Fruit fly (Drosophila melanogaster): ENCODE results near the gene CG43394.

The CG43394 gene

DNA sequence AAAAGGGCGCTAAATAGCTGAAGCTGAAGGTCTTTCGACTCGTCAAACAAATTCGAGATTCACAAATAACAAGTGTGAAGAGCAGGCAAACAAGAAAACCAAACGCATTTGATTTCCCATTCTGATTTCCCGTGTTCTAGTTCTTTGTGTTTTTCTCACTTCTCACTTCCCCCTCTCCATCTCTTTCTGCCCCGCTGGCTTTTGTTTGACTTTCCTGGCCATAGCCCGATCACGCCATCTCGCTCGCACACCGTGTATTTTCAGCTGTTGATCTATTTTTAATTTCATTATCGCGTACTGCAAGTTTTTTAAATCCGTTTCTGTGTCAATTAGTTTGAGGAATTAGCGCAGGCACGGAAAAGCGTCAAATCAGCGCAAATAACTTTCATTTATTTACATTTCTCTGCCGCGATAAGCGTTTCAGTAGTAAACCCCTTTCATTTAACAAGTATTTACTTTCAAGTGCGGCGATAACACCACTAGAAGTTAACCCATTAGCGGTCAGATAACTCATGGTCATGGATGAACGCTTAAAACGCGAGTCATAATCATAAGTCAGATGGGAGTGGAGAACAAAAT lies 18.1 kb downstream of the CG43394 start (continued):
- TF ChIP-seq Usf (GFP tag; optimal IDR thresholded peaks at IDR 0.05) (no peak), fd102C (GFP tag; optimal IDR thresholded peaks at IDR 0.05) (no peak), Bgb (GFP tag; IDR thresholded peaks at IDR 0.05; ENCODE audit: partially characterized antibody) (no peak), CTCF (GFP tag; optimal IDR thresholded peaks at IDR 0.05) (no peak), CG3726 (GFP tag; IDR thresholded peaks at IDR 0.05) (no peak), sens-2 (GFP tag; IDR thresholded peaks at IDR 0.05) (0 out of 2 replicates have a peak, but pooled peaks have one; percentile 45), grau (tag; optimal IDR thresholded peaks at IDR 0.05) (no peak), Dad (GFP tag; optimal IDR thresholded peaks at IDR 0.05) (no peak), CG17912 (GFP tag; optimal IDR thresholded peaks at IDR 0.05) (no peak), Kr (GFP tag; optimal IDR thresholded peaks at IDR 0.05) (peak; percentile 29), CG13287 (GFP tag; IDR thresholded peaks at IDR 0.05; ENCODE audit: partially characterized antibody) (no peak), unc-4 (GFP tag; IDR thresholded peaks at IDR 0.05; ENCODE audit: partially characterized antibody) (no peak), CG15514 (GFP tag; optimal IDR thresholded peaks at IDR 0.05) (peak; percentile 12), CG17385 (GFP tag; optimal IDR thresholded peaks at IDR 0.05) (no peak), CG17829 (tag; optimal IDR thresholded peaks at IDR 0.05) (no peak), dmrt11E (tag; optimal IDR thresholded peaks at IDR 0.05) (no peak), kah (GFP tag; optimal IDR thresholded peaks at IDR 0.05) (no peak), Drgx (GFP tag; IDR thresholded peaks at IDR 0.05) (no peak), CG12769 (tag; optimal IDR thresholded peaks at IDR 0.05) (peak; percentile 70), caup (GFP tag; optimal IDR thresholded peaks at IDR 0.05; ENCODE audit: severe bottlenecking) (peak; percentile 4), HmgZ (tag; optimal IDR thresholded peaks at IDR 0.05) (no peak), CG8281 (tag; optimal IDR thresholded peaks at IDR 0.05) (peak; percentile 9), CG42726 (GFP tag; IDR thresholded peaks at IDR 0.05; ENCODE audit: partially characterized antibody) (no peak), Bteb2 (GFP tag; optimal IDR thresholded peaks at IDR 0.05) (no peak), sim (GFP tag; IDR thresholded peaks at IDR 0.05) (no peak), Eip74EF (GFP tag; optimal IDR thresholded peaks at IDR 0.05) (peak in 1 of 2 experiments; percentile 53), CHES-1-like (GFP tag; optimal IDR thresholded peaks at IDR 0.05) (no peak), tll (GFP tag; optimal IDR thresholded peaks at IDR 0.05) (peak in 1 of 2 experiments; percentile 78), CG1529 (GFP tag; optimal IDR thresholded peaks at IDR 0.05) (no peak), Nf-YA (GFP tag; IDR thresholded peaks at IDR 0.05) (no peak), CG15073 (GFP tag; optimal IDR thresholded peaks at IDR 0.05) (no peak), CG15269 (tag; optimal IDR thresholded peaks at IDR 0.05) (no peak), Sox102F (GFP tag; optimal IDR thresholded peaks at IDR 0.05) (no peak), CG34376 (GFP tag; optimal IDR thresholded peaks at IDR 0.05) (no peak), CrebB (tag; optimal IDR thresholded peaks at IDR 0.05) (no peak), Med (GFP tag) (peak; percentile 76), Taf1 (GFP tag; IDR thresholded peaks at IDR 0.05) (no peak), sr (GFP tag; IDR thresholded peaks at IDR 0.05) (no peak), Blimp-1 (GFP tag; optimal IDR thresholded peaks at IDR 0.05) (no peak), Lpt (GFP tag; optimal IDR thresholded peaks at IDR 0.05) (no peak), pb (GFP tag; optimal IDR thresholded peaks at IDR 0.05) (no peak), tin (GFP tag; optimal IDR thresholded peaks at IDR 0.05) (no peak), CG10274 (GFP tag; optimal IDR thresholded peaks at IDR 0.05) (no peak), CG7963 (GFP tag; IDR thresholded peaks at IDR 0.05; ENCODE audit: partially characterized antibody) (no peak), CG9437 (GFP tag; optimal IDR thresholded peaks at IDR 0.05) (no peak), ara (GFP tag; IDR thresholded peaks at IDR 0.05) (peak; percentile 13; the same call in 1 of the 2 replicates), wek (GFP tag; optimal IDR thresholded peaks at IDR 0.05) (peak; percentile 15), bbx (GFP tag; IDR thresholded peaks at IDR 0.05; ENCODE audit: partially characterized antibody) (no peak), Dfd (GFP tag; optimal IDR thresholded peaks at IDR 0.05) (no peak), mirr (GFP tag; optimal IDR thresholded peaks at IDR 0.05) (peak; percentile 9)

Data from whole organism, embryonic.